Fruit fly (Drosophila melanogaster): ENCODE measurements around the gene CG33178.
A peak's percentile ranks its signal among the peaks of the same experiment; 100 is the strongest.

DNA sequence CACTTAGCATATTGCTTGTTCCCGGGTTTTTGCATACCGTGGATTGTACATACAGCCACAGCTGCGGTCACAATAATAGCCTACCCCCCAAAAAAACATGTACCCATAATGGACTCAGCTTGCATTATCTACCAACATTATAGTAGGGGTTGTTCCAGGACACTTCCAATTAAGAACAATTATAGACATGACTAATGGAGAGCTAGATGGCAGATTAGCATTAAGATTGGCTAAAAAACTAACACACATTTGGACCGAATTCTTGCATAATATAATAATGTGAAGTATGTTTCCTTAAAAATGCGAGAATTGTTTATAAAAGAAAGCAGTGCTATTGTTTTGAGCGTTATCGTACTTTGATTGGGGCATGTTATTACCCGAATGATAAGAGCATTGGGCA is 7.7 kb downstream of the CG33178 start:
- no peak for TF ChIP-seq Sox102F (GFP tag; optimal IDR thresholded peaks at IDR 0.05)
- no peak for TF ChIP-seq Lpt (GFP tag; optimal IDR thresholded peaks at IDR 0.05)
- TF ChIP-seq lz (GFP tag; optimal IDR thresholded peaks at IDR 0.05), result peak; percentile 4
